Fruit fly (Drosophila melanogaster): Measurements from ENCODE around the gene CG3603.

dm6 chrX:2915108-2915507, 32.7 kb upstream of the CG3603 start:
- TF ChIP-seq usp (GFP tag; optimal IDR thresholded peaks at IDR 0.05), result no peak
- TF ChIP-seq psq (optimal IDR thresholded peaks at IDR 0.05), result no peak
- TF ChIP-seq EcR (GFP tag; optimal IDR thresholded peaks at IDR 0.05), result no peak
- TF ChIP-seq CG8478 (optimal IDR thresholded peaks at IDR 0.05), result no peak
- no peak for TF ChIP-seq Dll (optimal IDR thresholded peaks at IDR 0.05)
- no peak for TF ChIP-seq pan (optimal IDR thresholded peaks at IDR 0.05)
